Fruit fly (Drosophila melanogaster) whole organism, embryonic: ENCODE measurements around the gene Rab9Db.

Experiments used
- Adf1 ChIP-seq: fragments of 200-800 bp; sonication (Bioruptor generic); IDR thresholded peaks from 2 replicates; pipeline ENCODE4 v1.3.6; 2022; ENCODE audit warnings: missing biosample characterization, missing genetic modification characterization
- Atf-2 ChIP-seq: fragments of 200-800 bp; sonication (Bioruptor generic); optimal IDR thresholded peaks from 2 replicates; lab custom pipeline; 2016; ENCODE audit warnings: missing biosample characterization, missing genetic modification characterization
- Atf6 ChIP-seq: fragments of 200-800 bp; sonication (Bioruptor generic); IDR thresholded peaks from 2 replicates; pipeline ENCODE4 v1.3.6; 2022; ENCODE audit warnings: missing biosample characterization, missing genetic modification characterization
- Awh ChIP-seq: fragments of 200-800 bp; sonication (Bioruptor generic); IDR thresholded peaks from 2 replicates; pipeline ENCODE4, ENCODE4 v1.3.6; 2022; ENCODE audit warnings: missing biosample characterization, missing genetic modification characterization
- CG10274 ChIP-seq: fragments of 200-800 bp; sonication (Bioruptor generic); optimal IDR thresholded peaks from 3 replicates; lab custom pipeline; 2017; ENCODE audit warnings: missing biosample characterization, mild to moderate bottlenecking, missing genetic modification characterization
- CG10431 ChIP-seq: fragments of 200-800 bp; sonication (Bioruptor generic); optimal IDR thresholded peaks from 3 replicates; lab custom pipeline; 2018; ENCODE audit warnings: missing biosample characterization, mild to moderate bottlenecking, missing genetic modification characterization
- CG11093 ChIP-seq: fragments of 200-800 bp; sonication (Bioruptor generic); IDR thresholded peaks from 3 replicates; pipeline ENCODE4 v1.3.6; 2022; ENCODE audit warnings: missing biosample characterization, missing genetic modification characterization
- CG12769 ChIP-seq: fragments of 200-800 bp; sonication (Bioruptor generic); optimal IDR thresholded peaks from 2 replicates; lab custom pipeline; 2019; ENCODE audit warnings: missing biosample characterization, mild to moderate bottlenecking, missing genetic modification characterization, moderate library complexity
- CG13123 ChIP-seq: fragments of 200-800 bp; sonication (Bioruptor generic); optimal IDR thresholded peaks from 2 replicates; lab custom pipeline; 2016; ENCODE audit warnings: missing biosample characterization, missing genetic modification characterization
- CG15601 ChIP-seq: fragments of 200-800 bp; sonication (Bioruptor generic); optimal IDR thresholded peaks from 3 replicates; lab custom pipeline; 2019; ENCODE audit warnings: missing biosample characterization, mild to moderate bottlenecking, missing genetic modification characterization, moderate library complexity
- CG16813 ChIP-seq: fragments of 200-800 bp; sonication (Bioruptor generic); IDR thresholded peaks from 3 replicates; pipeline ENCODE4 v1.3.6; 2022; ENCODE audit warnings: missing biosample characterization, missing genetic modification characterization; ENCODE audit not compliant: partially characterized antibody
- CG30020 ChIP-seq: fragments of 200-800 bp; optimal IDR thresholded peaks from 2 replicates; lab custom pipeline; 2019; ENCODE audit warnings: missing biosample characterization, mild to moderate bottlenecking, missing genetic modification characterization, moderate library complexity
- CG31365 ChIP-seq: fragments of 200-800 bp; sonication (Bioruptor generic); optimal IDR thresholded peaks from 2 replicates; lab custom pipeline; 2018; ENCODE audit warnings: missing biosample characterization, mild to moderate bottlenecking, missing genetic modification characterization
- CG5245 ChIP-seq: fragments of 200-800 bp; sonication (Bioruptor generic); optimal IDR thresholded peaks from 3 replicates; lab custom pipeline; 2016; ENCODE audit warnings: missing biosample characterization, missing genetic modification characterization
- CG7928 ChIP-seq: fragments of 200-800 bp; sonication (Bioruptor generic); optimal IDR thresholded peaks from 2 replicates; lab custom pipeline; 2017; ENCODE audit warnings: missing biosample characterization, mild to moderate bottlenecking, missing genetic modification characterization
- CG8281 ChIP-seq: fragments of 200-800 bp; sonication (Bioruptor generic); optimal IDR thresholded peaks from 2 replicates; lab custom pipeline; 2018; ENCODE audit warnings: missing biosample characterization, mild to moderate bottlenecking, missing genetic modification characterization, moderate library complexity
- CG8290 ChIP-seq, 3 experiments: fragments of 200-800 bp; sonication (Bioruptor generic); optimal IDR thresholded peaks; 2 replicates each; lab custom pipeline; 2016 to 2019; ENCODE audit warnings: missing biosample characterization in 3 of 3, missing genetic modification characterization in 3 of 3, mild to moderate bottlenecking in 2 of 3, moderate library complexity in 1 of 3
- CG8388 ChIP-seq: fragments of 200-800 bp; sonication (Bioruptor generic); optimal IDR thresholded peaks from 2 replicates; lab custom pipeline; 2019; ENCODE audit warnings: missing biosample characterization, mild to moderate bottlenecking, missing genetic modification characterization, moderate library complexity
- CG9609 ChIP-seq: fragments of 200-800 bp; sonication (Bioruptor generic); optimal IDR thresholded peaks from 3 replicates; lab custom pipeline; 2016; ENCODE audit warnings: missing biosample characterization, missing genetic modification characterization
- D ChIP-seq, 2 experiments: fragments of 200-800 bp in 1 of 2; fragments of >200 bp in 1 of 2; sonication (Bioruptor generic) in 1 of 2; optimal IDR thresholded peaks; 2 replicates in 1 of 2; 3 replicates in 1 of 2; lab custom pipeline; 2017; ENCODE audit warnings: mild to moderate bottlenecking in 1 of 2, missing biosample characterization in 1 of 2, missing genetic modification characterization in 1 of 2, missing genetic modification reagents in 1 of 2
- Dad ChIP-seq: fragments of 200-800 bp; sonication (Bioruptor generic); optimal IDR thresholded peaks from 3 replicates; lab custom pipeline; 2016; ENCODE audit warnings: missing biosample characterization, missing genetic modification characterization
- Dp ChIP-seq: fragments of 200-800 bp; sonication (Bioruptor generic); optimal IDR thresholded peaks from 2 replicates; lab custom pipeline; 2018; ENCODE audit warnings: missing biosample characterization, mild to moderate bottlenecking, missing genetic modification characterization, moderate library complexity
- HmgD ChIP-seq: fragments of 200-800 bp; sonication (Bioruptor generic); optimal IDR thresholded peaks from 3 replicates; lab custom pipeline; 2016; ENCODE audit warnings: missing biosample characterization, missing genetic modification characterization
- Hr3 ChIP-seq: fragments of 200-800 bp; sonication (Bioruptor generic); optimal IDR thresholded peaks from 3 replicates; lab custom pipeline; 2016; ENCODE audit warnings: missing biosample characterization, missing genetic modification characterization
- Max ChIP-seq: fragments of 200-800 bp; sonication (Bioruptor generic); optimal IDR thresholded peaks from 2 replicates; lab custom pipeline; 2016; ENCODE audit warnings: missing biosample characterization, mild to moderate bottlenecking, missing genetic modification characterization
- Meics ChIP-seq: fragments of 200-800 bp; sonication (Bioruptor generic); optimal IDR thresholded peaks from 2 replicates; lab custom pipeline; 2017; ENCODE audit warnings: missing biosample characterization, mild to moderate bottlenecking, missing genetic modification characterization
- Nf-YB ChIP-seq: fragments of 200-800 bp; sonication (Bioruptor generic); optimal IDR thresholded peaks from 3 replicates; lab custom pipeline; 2019; ENCODE audit warnings: missing biosample characterization, mild to moderate bottlenecking, missing genetic modification characterization, moderate library complexity
- NfI ChIP-seq: fragments of 200-800 bp; sonication (Bioruptor generic); optimal IDR thresholded peaks from 3 replicates; lab custom pipeline; 2018; ENCODE audit warnings: missing biosample characterization, mild to moderate bottlenecking, missing genetic modification characterization, moderate library complexity
- Rx ChIP-seq: fragments of 200-800 bp; sonication (Bioruptor generic); IDR thresholded peaks from 2 replicates; pipeline ENCODE4 v1.3.6; 2022; ENCODE audit warnings: missing biosample characterization, missing genetic modification characterization
- Scr ChIP-seq: fragments of 200-800 bp; sonication (Bioruptor generic); IDR thresholded peaks from 2 replicates; pipeline ENCODE4 v1.3.6; 2022; ENCODE audit warnings: missing biosample characterization, missing genetic modification characterization; ENCODE audit not compliant: partially characterized antibody
- Xbp1 ChIP-seq: fragments of 200-800 bp; sonication (Bioruptor generic); optimal IDR thresholded peaks from 3 replicates; lab custom pipeline; 2016; ENCODE audit warnings: missing biosample characterization, mild to moderate bottlenecking, missing genetic modification characterization
- az2 ChIP-seq: fragments of 200-800 bp; sonication (Bioruptor generic); optimal IDR thresholded peaks from 3 replicates; lab custom pipeline; 2016; ENCODE audit warnings: missing biosample characterization, missing genetic modification characterization
- bab2 ChIP-seq: fragments of 200-800 bp; sonication (Bioruptor generic); optimal IDR thresholded peaks from 2 replicates; lab custom pipeline; 2016; ENCODE audit warnings: missing biosample characterization, missing genetic modification characterization
- btn ChIP-seq: fragments of 200-800 bp; sonication (Bioruptor generic); optimal IDR thresholded peaks from 2 replicates; lab custom pipeline; 2016; ENCODE audit warnings: missing biosample characterization, missing genetic modification characterization
- caup ChIP-seq: fragments of 200-800 bp; sonication (Bioruptor generic); optimal IDR thresholded peaks from 3 replicates; lab custom pipeline; 2017; ENCODE audit warnings: missing biosample characterization, mild to moderate bottlenecking, missing genetic modification characterization, moderate library complexity; ENCODE audit not compliant: severe bottlenecking
- chm ChIP-seq: fragments of 200-800 bp; sonication (Bioruptor generic); IDR thresholded peaks from 2 replicates; pipeline ENCODE4 v1.3.6; 2022; ENCODE audit warnings: missing biosample characterization, missing genetic modification characterization
- ewg ChIP-seq: fragments of 200-800 bp; sonication (Bioruptor generic); optimal IDR thresholded peaks from 3 replicates; lab custom pipeline; 2017; ENCODE audit warnings: mild to moderate bottlenecking, missing biosample characterization, missing genetic modification reagents, missing genetic modification characterization
- ftz-f1 ChIP-seq: fragments of 200-800 bp; sonication (Bioruptor generic); optimal IDR thresholded peaks from 2 replicates; lab custom pipeline; 2016; ENCODE audit warnings: missing biosample characterization, missing genetic modification characterization
- fu2 ChIP-seq: fragments of 200-800 bp; sonication (Bioruptor generic); optimal IDR thresholded peaks from 2 replicates; lab custom pipeline; 2016; ENCODE audit warnings: missing biosample characterization, missing genetic modification characterization
- gsb ChIP-seq: fragments of 200-800 bp; sonication (Bioruptor generic); IDR thresholded peaks from 2 replicates; pipeline ENCODE4 v1.3.6; 2022; ENCODE audit warnings: missing biosample characterization, missing genetic modification characterization
- hb ChIP-seq: fragments of 200-800 bp; sonication (Bioruptor generic); IDR thresholded peaks from 3 replicates; pipeline ENCODE4 v1.3.6; 2022; ENCODE audit warnings: missing biosample characterization, missing genetic modification characterization; ENCODE audit not compliant: partially characterized antibody
- her ChIP-seq: fragments of 200-800 bp; sonication (Bioruptor generic); optimal IDR thresholded peaks from 2 replicates; lab custom pipeline; 2016; ENCODE audit warnings: missing biosample characterization, missing genetic modification characterization
- kay ChIP-seq: fragments of 200-800 bp; sonication (Bioruptor generic); optimal IDR thresholded peaks from 2 replicates; lab custom pipeline; 2016; ENCODE audit warnings: missing biosample characterization, missing genetic modification characterization
- maf-S ChIP-seq: fragments of 200-800 bp; sonication (Bioruptor generic); optimal IDR thresholded peaks from 2 replicates; lab custom pipeline; 2016; ENCODE audit warnings: missing biosample characterization, missing genetic modification characterization
- phol ChIP-seq: fragments of 200-800 bp; sonication (Bioruptor generic); optimal IDR thresholded peaks from 3 replicates; lab custom pipeline; 2018; ENCODE audit warnings: missing biosample characterization, mild to moderate bottlenecking, missing genetic modification characterization, moderate library complexity
- ranshi ChIP-seq: fragments of 200-800 bp; sonication (Bioruptor generic); IDR thresholded peaks from 2 replicates; pipeline ENCODE4 v1.3.6; 2022; ENCODE audit warnings: missing biosample characterization, missing genetic modification characterization
- slou ChIP-seq: fragments of 200-800 bp; sonication (Bioruptor generic); optimal IDR thresholded peaks from 3 replicates; lab custom pipeline; 2016; ENCODE audit warnings: missing biosample characterization, missing genetic modification characterization
- tin ChIP-seq: fragments of 200-800 bp; sonication (Bioruptor generic); optimal IDR thresholded peaks from 3 replicates; lab custom pipeline; 2016; ENCODE audit warnings: missing biosample characterization, missing genetic modification characterization
- zen2 ChIP-seq: fragments of 200-800 bp; sonication (Bioruptor generic); IDR thresholded peaks from 3 replicates; pipeline ENCODE4 v1.3.6; 2022; ENCODE audit warnings: missing biosample characterization, missing genetic modification characterization; ENCODE audit not compliant: partially characterized antibody

Rab9Db gene

dm6 chrX:10602057-10602764 lies 20.8 kb downstream of the Rab9Db start, which contains the start of gene CG1628 (continued):
- peak; percentile 99 for TF ChIP-seq Adf1 (GFP tag; lab: Robert Waterston, UW)
- TF ChIP-seq CG13123 (GFP tag; lab: Kevin White, UChicago): no peak
- peak; percentile 64 for TF ChIP-seq chm (GFP tag; lab: Robert Waterston, UW)
- TF ChIP-seq Scr (GFP tag; lab: Robert Waterston, UW): peak; percentile 58
- peak; percentile 53; the same call in 2 of the 3 replicates for TF ChIP-seq zen2
- TF ChIP-seq maf-S (GFP tag; lab: Kevin White, UChicago): no peak
- TF ChIP-seq CG16813 (GFP tag; lab: Robert Waterston, UW): peak; percentile 67
- no peak for TF ChIP-seq fu2 (GFP tag; lab: Kevin White, UChicago)
- peak; percentile 11 for TF ChIP-seq CG15601 (tag; lab: Kevin White, UChicago)
- TF ChIP-seq CG7928: no peak
- TF ChIP-seq CG10431 (GFP tag; lab: Kevin White, UChicago): no peak
- TF ChIP-seq CG8290 (GFP tag; optimal IDR thresholded peaks at IDR 0.05; lab: Kevin White, UChicago): peak; percentile 82
- TF ChIP-seq CG8290 (tag; optimal IDR thresholded peaks at IDR 0.05; lab: Kevin White, UChicago): peak; percentile 64 to 85
- TF ChIP-seq NfI (GFP tag; lab: Kevin White, UChicago): no peak
- no peak for TF ChIP-seq HmgD
- TF ChIP-seq CG8281: no peak
- TF ChIP-seq Dad: no peak
- no peak for TF ChIP-seq kay (GFP tag; lab: Kevin White, UChicago)
- TF ChIP-seq phol: peak; percentile 56
- TF ChIP-seq her (GFP tag; lab: Kevin White, UChicago): peak; percentile 35
- no peak for TF ChIP-seq Rx (GFP tag; lab: Robert Waterston, UW)
- peak; percentile 64; the same call in 1 of the 2 replicates for TF ChIP-seq Awh
- TF ChIP-seq CG11093 (GFP tag; lab: Robert Waterston, UW): no peak
- TF ChIP-seq CG5245 (GFP tag; lab: Kevin White, UChicago): no peak
- TF ChIP-seq Atf6: 0 out of 2 replicates have a peak, but pooled peaks have one; percentile 48
- no peak for TF ChIP-seq slou (GFP tag; lab: Kevin White, UChicago)
- no peak for TF ChIP-seq CG10274 (GFP tag; lab: Kevin White, UChicago)
- no peak for TF ChIP-seq btn (GFP tag; lab: Kevin White, UChicago)
- TF ChIP-seq CG30020 (tag; lab: Kevin White, UChicago): no peak
- peak; percentile 80 for TF ChIP-seq ftz-f1 (GFP tag; lab: Kevin White, UChicago)
- TF ChIP-seq Dp: no peak
- no peak for TF ChIP-seq CG9609 (GFP tag; lab: Kevin White, UChicago)
- TF ChIP-seq CG8388 (GFP tag; lab: Kevin White, UChicago): no peak
- TF ChIP-seq gsb (GFP tag; lab: Robert Waterston, UW): no peak
- TF ChIP-seq Hr3 (GFP tag; lab: Kevin White, UChicago): no peak
- TF ChIP-seq CG12769: no peak
- no peak for TF ChIP-seq Max (GFP tag; lab: Kevin White, UChicago)
- no peak for TF ChIP-seq ranshi (GFP tag; lab: Robert Waterston, UW)
- TF ChIP-seq tin (GFP tag; lab: Kevin White, UChicago): no peak
- peak; percentile 80 for TF ChIP-seq Nf-YB (GFP tag; lab: Kevin White, UChicago)
- no peak for TF ChIP-seq Atf-2 (GFP tag; lab: Kevin White, UChicago)
- TF ChIP-seq D (optimal IDR thresholded peaks at IDR 0.05; lab: Kevin White, UChicago): no peak
- TF ChIP-seq D (GFP tag; optimal IDR thresholded peaks at IDR 0.05; lab: Kevin White, UChicago): no peak
- peak; percentile 57 for TF ChIP-seq caup (GFP tag; lab: Kevin White, UChicago)
- TF ChIP-seq bab2: no peak
- peak; percentile 35 for TF ChIP-seq CG31365 (tag; lab: Kevin White, UChicago)
- no peak for TF ChIP-seq ewg (GFP tag; lab: Kevin White, UChicago)
- no peak for TF ChIP-seq hb (GFP tag; lab: Robert Waterston, UW)
- TF ChIP-seq az2: no peak
- no peak for TF ChIP-seq Xbp1 (GFP tag; lab: Kevin White, UChicago)
- TF ChIP-seq Meics (GFP tag; lab: Kevin White, UChicago): peak; percentile 41
